Fruit fly (Drosophila melanogaster) whole organism, wandering third instar larva: ENCODE results near the gene Sfp24Bc.

ENCODE experiments used
- Abd-B ChIP-seq: fragments of >200 bp; optimal IDR thresholded peaks from 2 replicates; lab custom pipeline; 2017; ENCODE audit warnings: missing biosample characterization, missing genetic modification characterization
- CG32264 ChIP-seq: fragments of 200-800 bp; sonication (Bioruptor generic); optimal IDR thresholded peaks from 2 replicates; lab custom pipeline; 2016; ENCODE audit warnings: missing biosample characterization, missing genetic modification characterization
- CG9705 ChIP-seq: fragments of 200-800 bp; sonication (Bioruptor generic); optimal IDR thresholded peaks from 2 replicates; lab custom pipeline; 2018; ENCODE audit warnings: missing biosample characterization, mild to moderate bottlenecking, missing genetic modification characterization
- CrebA ChIP-seq: fragments of 200-800 bp; sonication (Bioruptor generic); optimal IDR thresholded peaks from 2 replicates; lab custom pipeline; 2016; ENCODE audit warnings: missing biosample characterization, mild to moderate bottlenecking, missing genetic modification characterization, borderline replicate concordance
- Dif ChIP-seq: fragments of 200-275, 200-300 bp; sonication (Bioruptor generic); optimal IDR thresholded peaks from 2 replicates; lab custom pipeline; 2018; ENCODE audit warnings: missing biosample characterization, missing genetic modification characterization; ENCODE audit not compliant: partially characterized antibody
- GATAd ChIP-seq: sonication (Bioruptor generic); optimal IDR thresholded peaks from 2 replicates; lab custom pipeline; 2016; ENCODE audit warnings: missing biosample characterization, missing genetic modification characterization
- HLH106 ChIP-seq: fragments of 200-800 bp; optimal IDR thresholded peaks from 3 replicates; lab custom pipeline; 2019; ENCODE audit warnings: missing biosample characterization, mild to moderate bottlenecking, missing genetic modification characterization, moderate library complexity
- Hnf4 ChIP-seq: fragments of 200-800 bp; sonication (Bioruptor generic); optimal IDR thresholded peaks from 2 replicates; lab custom pipeline; 2016; ENCODE audit warnings: missing biosample characterization, mild to moderate bottlenecking, missing genetic modification characterization
- Hr78 ChIP-seq: fragments of >200 bp; optimal IDR thresholded peaks from 2 replicates; lab custom pipeline; 2017; ENCODE audit warnings: missing biosample characterization, missing genetic modification characterization
- Hr83 ChIP-seq: fragments of 200-300 bp; sonication (Bioruptor generic); optimal IDR thresholded peaks from 2 replicates; lab custom pipeline; 2016; ENCODE audit warnings: missing biosample characterization, mild to moderate bottlenecking, missing genetic modification characterization, moderate library complexity; ENCODE audit not compliant: poor library complexity, severe bottlenecking
- Jra ChIP-seq: sonication (Bioruptor generic); optimal IDR thresholded peaks from 2 replicates; lab custom pipeline; 2016; ENCODE audit warnings: missing biosample characterization, missing genetic modification characterization
- Mio ChIP-seq: sonication (Bioruptor generic); optimal IDR thresholded peaks from 2 replicates; lab custom pipeline; 2016; ENCODE audit warnings: missing biosample characterization, missing genetic modification characterization
- Myc ChIP-seq: fragments of >200 bp; optimal IDR thresholded peaks from 2 replicates; lab custom pipeline; 2017
- N ChIP-seq: fragments of >200 bp; optimal IDR thresholded peaks from 2 replicates; lab custom pipeline; 2018; ENCODE audit warnings: missing biosample characterization, missing external identifiers, missing genetic modification characterization
- OdsH ChIP-seq: fragments of 200-800 bp; sonication (Bioruptor generic); optimal IDR thresholded peaks from 2 replicates; lab custom pipeline; 2016; ENCODE audit warnings: missing biosample characterization, mild to moderate bottlenecking, missing genetic modification characterization
- Rel ChIP-seq, 2 experiments: fragments of 200-800 bp; sonication (Bioruptor generic) in 1 of 2; optimal IDR thresholded peaks; 2 replicates in 1 of 2; 3 replicates in 1 of 2; lab custom pipeline; 2016 to 2019; ENCODE audit warnings: mild to moderate bottlenecking in 2 of 2, missing biosample characterization in 2 of 2, missing genetic modification characterization in 2 of 2, moderate library complexity in 1 of 2
- Sp1 ChIP-seq: fragments of 200-800 bp; sonication (Bioruptor generic); optimal IDR thresholded peaks from 3 replicates; lab custom pipeline; 2019; ENCODE audit warnings: missing biosample characterization, mild to moderate bottlenecking, missing genetic modification characterization, moderate library complexity
- Vsx2 ChIP-seq: fragments of 200-300, 225-300 bp; sonication (Bioruptor generic); optimal IDR thresholded peaks from 2 replicates; lab custom pipeline; 2018; ENCODE audit warnings: missing biosample characterization, missing genetic modification characterization; ENCODE audit not compliant: partially characterized antibody
- br ChIP-seq: fragments of 200-800 bp; sonication (Bioruptor generic); optimal IDR thresholded peaks from 2 replicates; lab custom pipeline; 2016; ENCODE audit warnings: missing biosample characterization, missing genetic modification characterization
- brk ChIP-seq: fragments of 200-800 bp; sonication (Bioruptor generic); optimal IDR thresholded peaks from 2 replicates; lab custom pipeline; 2016; ENCODE audit warnings: missing biosample characterization, mild to moderate bottlenecking, missing genetic modification characterization
- dl ChIP-seq, 2 experiments: fragments of 175-275, 200-275 bp in 1 of 2; fragments of 200-275 bp in 1 of 2; sonication (Bioruptor generic); optimal IDR thresholded peaks; lab custom pipeline; 2018; ENCODE audit warnings: mild to moderate bottlenecking in 2 of 2, missing biosample characterization in 2 of 2, missing genetic modification characterization in 2 of 2, moderate library complexity in 2 of 2; ENCODE audit not compliant: partially characterized antibody in 2 of 2, insufficient read depth in 1 of 2
- dmrt93B ChIP-seq: fragments of 200-800 bp; sonication (Bioruptor generic); optimal IDR thresholded peaks from 2 replicates; lab custom pipeline; 2018; ENCODE audit warnings: missing biosample characterization, mild to moderate bottlenecking, missing genetic modification characterization
- dsf ChIP-seq: sonication (Bioruptor generic); optimal IDR thresholded peaks from 2 replicates; lab custom pipeline; 2016; ENCODE audit warnings: missing biosample characterization, missing genetic modification characterization, borderline replicate concordance
- ey ChIP-seq: fragments of 200-800 bp; sonication (Bioruptor generic); optimal IDR thresholded peaks from 2 replicates; lab custom pipeline; 2016; ENCODE audit warnings: missing biosample characterization, missing genetic modification characterization
- foxo ChIP-seq, 2 experiments: fragments of 200-800 bp; sonication (Bioruptor generic); optimal IDR thresholded peaks; 2 replicates in 1 of 2; 3 replicates in 1 of 2; lab custom pipeline; 2016 to 2017; ENCODE audit warnings: missing biosample characterization in 2 of 2, missing genetic modification characterization in 2 of 2
- fru ChIP-seq: fragments of 200-800 bp; sonication (Bioruptor generic); optimal IDR thresholded peaks from 3 replicates; lab custom pipeline; 2016; ENCODE audit warnings: missing biosample characterization, mild to moderate bottlenecking, missing genetic modification characterization
- h ChIP-seq: fragments of 200-800 bp; sonication (Bioruptor generic); optimal IDR thresholded peaks from 3 replicates; lab custom pipeline; 2016; ENCODE audit warnings: missing biosample characterization, mild to moderate bottlenecking, missing genetic modification characterization
- jim ChIP-seq: fragments of 175-275, 200-325 bp; sonication (Bioruptor generic); optimal IDR thresholded peaks from 2 replicates; lab custom pipeline; 2016; ENCODE audit warnings: missing biosample characterization, mild to moderate bottlenecking, missing genetic modification characterization
- lola ChIP-seq: fragments of >200 bp; optimal IDR thresholded peaks from 2 replicates; lab custom pipeline; 2017; ENCODE audit warnings: missing biosample characterization, missing genetic modification characterization
- pan ChIP-seq: fragments of >200 bp; optimal IDR thresholded peaks from 2 replicates; lab custom pipeline; 2017
- psq ChIP-seq: fragments of 200-800 bp; sonication (Bioruptor generic); optimal IDR thresholded peaks from 3 replicates; lab custom pipeline; 2017; ENCODE audit warnings: missing biosample characterization, mild to moderate bottlenecking, missing genetic modification characterization, moderate library complexity
- rgr ChIP-seq: fragments of 200-800 bp; sonication (Bioruptor generic); optimal IDR thresholded peaks from 3 replicates; lab custom pipeline; 2016; ENCODE audit warnings: missing biosample characterization, mild to moderate bottlenecking, missing genetic modification characterization
- sage ChIP-seq: fragments of 200-800 bp; sonication (Bioruptor generic); optimal IDR thresholded peaks from 2 replicates; lab custom pipeline; 2016; ENCODE audit warnings: missing biosample characterization, mild to moderate bottlenecking, missing genetic modification characterization
- sv ChIP-seq: fragments of 200-800 bp; sonication (Bioruptor generic); optimal IDR thresholded peaks from 3 replicates; lab custom pipeline; 2016; ENCODE audit warnings: missing biosample characterization, missing genetic modification characterization
- tai ChIP-seq: sonication (Bioruptor generic); optimal IDR thresholded peaks from 2 replicates; lab custom pipeline; 2016; ENCODE audit warnings: missing biosample characterization, missing genetic modification characterization
- usp ChIP-seq: fragments of >200 bp; optimal IDR thresholded peaks from 2 replicates; lab custom pipeline; 2017; ENCODE audit warnings: missing biosample characterization, missing genetic modification characterization
- woc ChIP-seq: sonication (Bioruptor generic); optimal IDR thresholded peaks from 2 replicates; lab custom pipeline; 2016; ENCODE audit warnings: missing biosample characterization, mild to moderate bottlenecking, missing genetic modification characterization

Sfp24Bc gene

DNA sequence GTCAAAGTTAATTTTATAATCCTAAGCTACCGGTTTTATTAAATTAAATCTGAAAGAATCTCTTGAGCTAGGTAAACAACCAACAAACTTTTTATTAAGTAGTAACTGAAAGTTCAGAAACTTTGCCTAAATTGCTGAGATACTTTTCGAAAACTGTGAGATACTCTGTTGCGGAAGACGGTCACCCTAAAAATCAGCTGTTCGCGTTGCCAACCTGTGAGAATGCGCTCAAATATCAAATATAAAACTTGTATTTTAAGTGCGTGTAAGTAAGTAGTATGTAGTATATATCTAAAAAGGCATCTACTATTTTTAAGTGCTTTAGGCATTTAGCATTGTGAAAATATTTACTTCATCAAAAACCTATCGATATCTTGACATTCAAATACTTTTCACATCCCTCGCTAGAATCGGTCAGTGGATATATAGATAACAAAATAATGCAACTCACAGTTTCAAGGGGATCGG lies 42.6 kb upstream of the Sfp24Bc start, which contains the start of the genes CG31955 and CG2818 (continued):
- TF ChIP-seq sv (GFP tag; lab: Kevin White, UChicago), result no peak
- TF ChIP-seq GATAd (GFP tag; lab: Kevin White, UChicago), result peak; percentile 1
- TF ChIP-seq dl (GFP tag; optimal IDR thresholded peaks at IDR 0.05; lab: Kevin White, UChicago; ENCODE audit: insufficient read depth in 1 of 2, partially characterized antibody in 2 of 2), result no peak
- TF ChIP-seq Hr83, result no peak
- no peak for TF ChIP-seq Hnf4 (GFP tag; lab: Kevin White, UChicago)
- no peak for TF ChIP-seq Mio (GFP tag; lab: Kevin White, UChicago)
- peak; percentile 47 for TF ChIP-seq Jra (GFP tag; lab: Kevin White, UChicago)
- peak; percentile 18 for TF ChIP-seq OdsH (GFP tag; lab: Kevin White, UChicago)

DNA sequence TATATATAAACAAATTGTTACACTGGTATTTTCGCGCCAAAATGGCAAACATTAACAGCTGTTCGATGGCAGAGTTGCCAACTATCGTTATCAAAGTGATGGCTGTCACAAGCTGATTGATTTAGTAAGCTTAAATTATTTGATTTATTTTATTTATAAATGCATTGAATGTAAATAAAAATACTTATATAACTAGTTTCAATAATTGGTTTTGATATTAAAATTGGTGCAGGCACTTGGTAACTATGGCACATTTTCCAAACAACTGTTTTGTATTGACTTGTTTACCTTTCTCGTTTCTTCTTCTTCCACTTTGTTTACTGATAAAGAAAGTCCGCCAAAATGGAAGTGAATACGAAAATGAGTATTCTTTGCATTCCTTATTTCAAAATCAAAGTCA lies 41.3 kb upstream of the Sfp24Bc start, which contains the start of gene cutlet:
Gene cutlet, minus strand, starts transcription at position 84 of the 400 bp plus-strand sequence.
- TF ChIP-seq CrebA (GFP tag; lab: Kevin White, UChicago) (no peak), Hr78 (no peak), rgr (GFP tag; lab: Kevin White, UChicago) (peak; percentile 29), Dif (GFP tag; lab: Kevin White, UChicago) (peak; percentile 41), foxo (GFP tag; optimal IDR thresholded peaks at IDR 0.05; lab: Kevin White, UChicago) (peak in 1 of 2 experiments; percentile 16), sv (GFP tag; lab: Kevin White, UChicago) (no peak), HLH106 (peak; percentile 28), N (GFP tag; lab: Kevin White, UChicago) (no peak), h (GFP tag; lab: Kevin White, UChicago) (peak; percentile 10)

DNA sequence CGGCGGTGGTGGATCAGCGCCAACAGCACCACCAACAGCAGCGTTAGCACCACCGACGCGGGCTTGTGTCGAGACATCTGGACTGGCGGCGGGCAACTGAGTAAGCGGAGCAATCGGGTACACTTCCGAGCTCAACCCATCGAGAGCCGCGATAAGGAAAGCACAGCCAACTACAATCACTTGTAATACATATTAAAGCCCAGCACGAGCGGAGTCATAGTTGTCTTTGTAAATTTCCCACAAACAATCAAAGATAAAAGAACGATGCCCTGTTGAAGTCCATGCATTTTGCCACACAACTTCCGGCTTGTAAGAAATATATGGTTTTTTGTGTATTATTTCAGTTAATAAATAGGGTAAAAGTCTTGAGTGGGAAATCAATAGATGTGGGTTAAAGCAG lies 36.6 kb upstream of the Sfp24Bc start, which contains the start of gene CG31777:
Gene CG31777, minus strand, starts transcription at position 101 of the 400 bp plus-strand sequence.
- no peak for TF ChIP-seq lola
- TF ChIP-seq fru (GFP tag; lab: Kevin White, UChicago), result no peak
- TF ChIP-seq N (GFP tag; lab: Kevin White, UChicago), result no peak
- TF ChIP-seq Hr78, result no peak
- TF ChIP-seq usp (GFP tag; lab: Kevin White, UChicago), result no peak
- no peak for TF ChIP-seq br (GFP tag; lab: Kevin White, UChicago)
- no peak for TF ChIP-seq Abd-B (GFP tag; lab: Kevin White, UChicago)
- no peak for TF ChIP-seq h (GFP tag; lab: Kevin White, UChicago)
- no peak for TF ChIP-seq rgr (GFP tag; lab: Kevin White, UChicago)
- no peak for TF ChIP-seq OdsH (GFP tag; lab: Kevin White, UChicago)
- no peak for TF ChIP-seq GATAd (GFP tag; lab: Kevin White, UChicago)
- TF ChIP-seq jim (GFP tag; lab: Kevin White, UChicago), result no peak
- TF ChIP-seq woc (GFP tag; lab: Kevin White, UChicago), result no peak
- TF ChIP-seq sage (GFP tag; lab: Kevin White, UChicago), result no peak
- TF ChIP-seq ey, result no peak
- TF ChIP-seq, all 38 proteins: peak for 0

DNA sequence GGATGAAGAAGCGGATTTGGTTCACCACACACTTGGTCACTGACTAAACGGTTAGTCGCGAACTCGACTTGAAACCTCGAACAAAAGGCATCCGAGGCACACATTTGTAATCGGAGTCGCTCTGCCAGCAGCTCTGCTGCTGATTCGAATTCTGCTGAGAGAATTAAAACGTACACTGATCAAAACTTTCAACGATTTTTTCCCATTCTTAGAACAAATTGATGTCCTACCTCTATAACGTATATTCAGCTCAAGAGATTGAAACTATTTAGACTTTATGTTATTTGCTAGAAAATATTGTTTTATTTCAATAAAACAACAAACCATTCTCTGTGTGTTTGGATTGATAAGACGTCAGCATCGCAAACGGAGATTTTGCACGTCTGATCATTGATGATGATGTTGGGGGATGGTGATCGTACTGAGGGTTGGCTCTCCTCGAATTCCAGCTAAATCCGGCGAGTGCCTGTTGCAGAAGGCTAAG lies 35.1 kb upstream of the Sfp24Bc start, which contains the start of gene CG31778:
Gene CG31778, minus strand, starts transcription at position 51 of the 484 bp plus-strand sequence.
- TF ChIP-seq Vsx2 (GFP tag; lab: Kevin White, UChicago) (no peak), psq (GFP tag; lab: Kevin White, UChicago) (peak; percentile 81), jim (GFP tag; lab: Kevin White, UChicago) (no peak), dl (GFP tag; optimal IDR thresholded peaks at IDR 0.05; lab: Kevin White, UChicago; ENCODE audit: insufficient read depth in 1 of 2, partially characterized antibody in 2 of 2) (no peak), Hr83 (no peak), CG32264 (peak; percentile 66), Sp1 (GFP tag; lab: Kevin White, UChicago) (peak; percentile 85), foxo (GFP tag; optimal IDR thresholded peaks at IDR 0.05; lab: Kevin White, UChicago) (peak; percentile 72 to 81), Hr78 (no peak), sage (GFP tag; lab: Kevin White, UChicago) (peak; percentile 52), fru (GFP tag; lab: Kevin White, UChicago) (peak; percentile 89), h (GFP tag; lab: Kevin White, UChicago) (peak; percentile 92), Abd-B (GFP tag; lab: Kevin White, UChicago) (no peak), N (GFP tag; lab: Kevin White, UChicago) (no peak), CrebA (GFP tag; lab: Kevin White, UChicago) (no peak), tai (GFP tag; lab: Kevin White, UChicago) (peak; percentile 44), lola (no peak), Hnf4 (GFP tag; lab: Kevin White, UChicago) (peak; percentile 84), Myc (lab: Kevin White, UChicago) (no peak), GATAd (GFP tag; lab: Kevin White, UChicago) (peak; percentile 42), Rel (GFP tag; optimal IDR thresholded peaks at IDR 0.05; lab: Kevin White, UChicago) (no peak), Rel (tag; optimal IDR thresholded peaks at IDR 0.05; lab: Kevin White, UChicago) (peak; percentile 31), woc (GFP tag; lab: Kevin White, UChicago) (peak; percentile 61), dsf (GFP tag; lab: Kevin White, UChicago) (peak; percentile 4), CG9705 (GFP tag; lab: Kevin White, UChicago) (peak; percentile 16), ey (peak; percentile 91), sv (GFP tag; lab: Kevin White, UChicago) (no peak), Dif (GFP tag; lab: Kevin White, UChicago) (no peak), br (GFP tag; lab: Kevin White, UChicago) (peak; percentile 92), Jra (GFP tag; lab: Kevin White, UChicago) (peak; percentile 90), pan (no peak), dmrt93B (peak; percentile 62), OdsH (GFP tag; lab: Kevin White, UChicago) (peak; percentile 90), usp (GFP tag; lab: Kevin White, UChicago) (no peak), Mio (GFP tag; lab: Kevin White, UChicago) (peak; percentile 29), rgr (GFP tag; lab: Kevin White, UChicago) (peak; percentile 90), brk (GFP tag; lab: Kevin White, UChicago) (peak; percentile 81)
